Fruit fly (Drosophila melanogaster) whole organism, embryonic: Measurements from ENCODE around the gene Acyp2.
A peak's percentile ranks its signal among the peaks of the same experiment; 100 is the strongest.

ENCODE experiments used
- CG10431 ChIP-seq: fragments of 200-800 bp; sonication (Bioruptor generic); optimal IDR thresholded peaks from 3 replicates; lab custom pipeline; 2018; ENCODE audit warnings: missing biosample characterization, mild to moderate bottlenecking, missing genetic modification characterization
- CG10543 ChIP-seq: fragments of 200-800 bp; sonication (Bioruptor generic); optimal IDR thresholded peaks from 3 replicates; lab custom pipeline; 2017; ENCODE audit warnings: missing biosample characterization, mild to moderate bottlenecking, missing genetic modification characterization, moderate library complexity
- CG11085 ChIP-seq: fragments of 200-800 bp; sonication (Bioruptor generic); IDR thresholded peaks from 2 replicates; pipeline ENCODE4 v1.3.6; 2022; ENCODE audit warnings: missing biosample characterization, missing genetic modification characterization
- CG1233 ChIP-seq: fragments of 200-800 bp; sonication (Bioruptor generic); optimal IDR thresholded peaks from 4 replicates; lab custom pipeline; 2018; ENCODE audit warnings: missing biosample characterization, mild to moderate bottlenecking, missing genetic modification characterization
- CG13894 ChIP-seq: fragments of 200-800 bp; sonication (Bioruptor generic); optimal IDR thresholded peaks from 3 replicates; lab custom pipeline; 2018; ENCODE audit warnings: missing biosample characterization, mild to moderate bottlenecking, missing genetic modification characterization, moderate library complexity
- CG1602 ChIP-seq: fragments of 200-800 bp; sonication (Bioruptor generic); optimal IDR thresholded peaks from 3 replicates; lab custom pipeline; 2016; ENCODE audit warnings: missing biosample characterization, missing genetic modification characterization
- CG16779 ChIP-seq: fragments of 200-800 bp; sonication (Bioruptor generic); IDR thresholded peaks from 2 replicates; pipeline ENCODE4 v1.3.6; 2022; ENCODE audit warnings: missing biosample characterization, missing genetic modification characterization
- CG18476 ChIP-seq: fragments of 200-800 bp; sonication (Bioruptor generic); optimal IDR thresholded peaks from 2 replicates; lab custom pipeline; 2016; ENCODE audit warnings: missing biosample characterization, mild to moderate bottlenecking, missing genetic modification characterization
- CG2129 ChIP-seq: fragments of 200-800 bp; sonication (Bioruptor generic); IDR thresholded peaks from 2 replicates; pipeline ENCODE4 v1.3.6; 2022; ENCODE audit warnings: missing biosample characterization, missing genetic modification characterization; ENCODE audit not compliant: partially characterized antibody
- CG8290 ChIP-seq, 3 experiments: fragments of 200-800 bp; sonication (Bioruptor generic); optimal IDR thresholded peaks; 2 replicates each; lab custom pipeline; 2016 to 2019; ENCODE audit warnings: missing biosample characterization in 3 of 3, missing genetic modification characterization in 3 of 3, mild to moderate bottlenecking in 2 of 3, moderate library complexity in 1 of 3
- CG9876 ChIP-seq: fragments of 200-800 bp; sonication (Bioruptor generic); optimal IDR thresholded peaks from 2 replicates; lab custom pipeline; 2016; ENCODE audit warnings: missing biosample characterization, missing genetic modification characterization
- D ChIP-seq, 2 experiments: fragments of 200-800 bp in 1 of 2; fragments of >200 bp in 1 of 2; sonication (Bioruptor generic) in 1 of 2; optimal IDR thresholded peaks; 2 replicates in 1 of 2; 3 replicates in 1 of 2; lab custom pipeline; 2017; ENCODE audit warnings: mild to moderate bottlenecking in 1 of 2, missing biosample characterization in 1 of 2, missing genetic modification characterization in 1 of 2, missing genetic modification reagents in 1 of 2
- Deaf1 ChIP-seq: fragments of 200-800 bp; optimal IDR thresholded peaks from 3 replicates; lab custom pipeline; 2019; ENCODE audit warnings: missing biosample characterization, mild to moderate bottlenecking, missing genetic modification characterization, moderate library complexity
- Doc2 ChIP-seq: fragments of 200-800 bp; sonication (Bioruptor generic); IDR thresholded peaks from 2 replicates; pipeline ENCODE4 v1.3.6; 2022; ENCODE audit warnings: missing biosample characterization, missing genetic modification characterization
- Jarid2 ChIP-seq: fragments of 200-800 bp; sonication (Bioruptor generic); optimal IDR thresholded peaks from 3 replicates; lab custom pipeline; 2017; ENCODE audit warnings: mild to moderate bottlenecking, missing biosample characterization, missing genetic modification reagents, missing genetic modification characterization
- Lim3 ChIP-seq: fragments of 200-800 bp; sonication (Bioruptor generic); IDR thresholded peaks from 2 replicates; pipeline ENCODE4 v1.3.6; 2022; ENCODE audit warnings: missing biosample characterization, missing genetic modification characterization
- Med ChIP-seq: fragments of 200-800 bp; sonication (Bioruptor generic); peaks from one replicate; lab custom pipeline; 2016; ENCODE audit warnings: missing biosample characterization, missing genetic modification characterization, mild to moderate bottlenecking, inconsistent platforms, moderate library complexity
- Sin3A ChIP-seq: fragments of >200 bp; optimal IDR thresholded peaks from 2 replicates; lab custom pipeline; 2018
- Sry-β ChIP-seq: fragments of 200-800 bp; sonication (Bioruptor generic); optimal IDR thresholded peaks from 2 replicates; lab custom pipeline; 2018; ENCODE audit warnings: missing biosample characterization, mild to moderate bottlenecking, missing genetic modification characterization, moderate library complexity
- Tbp ChIP-seq: fragments of >200 bp; optimal IDR thresholded peaks from 2 replicates; lab custom pipeline; 2018; ENCODE audit warnings: missing biosample characterization, missing genetic modification characterization
- bsh ChIP-seq, 2 experiments: fragments of 200-800 bp; sonication (Bioruptor generic); optimal IDR thresholded peaks; 2 replicates each; lab custom pipeline; 2017 to 2018; ENCODE audit warnings: mild to moderate bottlenecking in 2 of 2, missing biosample characterization in 2 of 2, missing genetic modification characterization in 2 of 2, moderate library complexity in 1 of 2
- chinmo ChIP-seq: fragments of 200-800 bp; sonication (Bioruptor generic); IDR thresholded peaks from 4 replicates; pipeline ENCODE4 v1.3.6; 2022; ENCODE audit warnings: missing biosample characterization, missing genetic modification characterization; ENCODE audit not compliant: partially characterized antibody
- crol ChIP-seq: fragments of 200-800 bp; sonication (Bioruptor generic); IDR thresholded peaks from 2 replicates; pipeline ENCODE4 v1.3.6; 2022; ENCODE audit warnings: missing biosample characterization, missing genetic modification characterization
- gem ChIP-seq: fragments of 200-800 bp; sonication (Bioruptor generic); optimal IDR thresholded peaks from 2 replicates; lab custom pipeline; 2019; ENCODE audit warnings: missing biosample characterization, mild to moderate bottlenecking, missing genetic modification characterization, moderate library complexity
- gfzf ChIP-seq: fragments of 200-800 bp; sonication (Bioruptor generic); optimal IDR thresholded peaks from 2 replicates; lab custom pipeline; 2016; ENCODE audit warnings: missing biosample characterization, mild to moderate bottlenecking, missing genetic modification characterization, moderate library complexity
- klu ChIP-seq: fragments of 200-800 bp; sonication (Bioruptor generic); IDR thresholded peaks from 2 replicates; pipeline ENCODE4 v1.3.6; 2022; ENCODE audit warnings: missing biosample characterization, missing genetic modification characterization
- knrl ChIP-seq: fragments of 200-800 bp; sonication (Bioruptor generic); IDR thresholded peaks from 3 replicates; pipeline ENCODE4 v1.3.6; 2022; ENCODE audit warnings: missing biosample characterization, missing genetic modification characterization; ENCODE audit not compliant: partially characterized antibody
- lov ChIP-seq, 2 experiments: fragments of 200-800 bp in 1 of 2; fragments of >200 bp in 1 of 2; sonication (Bioruptor generic) in 1 of 2; IDR thresholded peaks in 1 of 2; optimal IDR thresholded peaks in 1 of 2; 2 replicates in 1 of 2; 3 replicates in 1 of 2; pipeline versions ENCODE4 v1.3.6 to Lab custom; 2017 to 2022; ENCODE audit warnings: missing biosample characterization in 1 of 2, missing genetic modification characterization in 1 of 2
- nom ChIP-seq: fragments of 200-800 bp; sonication (Bioruptor generic); optimal IDR thresholded peaks from 2 replicates; lab custom pipeline; 2017; ENCODE audit warnings: missing biosample characterization, missing genetic modification characterization, mild to moderate bottlenecking, moderate library complexity, missing genetic modification reagents
- repo ChIP-seq: fragments of 200-800 bp; sonication (Bioruptor generic); optimal IDR thresholded peaks from 2 replicates; lab custom pipeline; 2016; ENCODE audit warnings: missing biosample characterization, missing genetic modification characterization
- sd ChIP-seq: fragments of 200-800 bp; sonication (Bioruptor generic); optimal IDR thresholded peaks from 3 replicates; lab custom pipeline; 2018; ENCODE audit warnings: missing biosample characterization, mild to moderate bottlenecking, missing genetic modification characterization, moderate library complexity
- sima ChIP-seq: fragments of 200-800 bp; sonication (Bioruptor generic); optimal IDR thresholded peaks from 2 replicates; lab custom pipeline; 2016; ENCODE audit warnings: missing biosample characterization, missing genetic modification characterization
- slbo ChIP-seq: fragments of 200-800 bp; sonication (Bioruptor generic); IDR thresholded peaks from 2 replicates; pipeline ENCODE4 v1.3.6; 2022; ENCODE audit warnings: missing biosample characterization, missing genetic modification characterization
- sr ChIP-seq: fragments of 200-800 bp; sonication (Bioruptor generic); IDR thresholded peaks from 3 replicates; pipeline ENCODE4 v1.3.6; 2022; ENCODE audit warnings: missing biosample characterization, missing genetic modification characterization
- tio ChIP-seq: fragments of 200-800 bp; sonication (Bioruptor generic); optimal IDR thresholded peaks from 2 replicates; lab custom pipeline; 2017; ENCODE audit warnings: missing biosample characterization, missing genetic modification characterization, inconsistent platforms
- trem ChIP-seq: fragments of 200-800 bp; optimal IDR thresholded peaks from 3 replicates; lab custom pipeline; 2019; ENCODE audit warnings: missing biosample characterization, mild to moderate bottlenecking, missing genetic modification characterization, moderate library complexity
- tx ChIP-seq: fragments of 200-800 bp; sonication (Bioruptor generic); optimal IDR thresholded peaks from 2 replicates; lab custom pipeline; 2016; ENCODE audit warnings: missing biosample characterization, missing genetic modification characterization

The Acyp2 gene

dm6 chr3R:15807877-15808381 is 15.4 kb downstream of the Acyp2 start (continued):
- TF ChIP-seq Tbp (GFP tag; lab: Kevin White, UChicago) (no peak), repo (GFP tag; lab: Kevin White, UChicago) (no peak), sr (GFP tag; lab: Robert Waterston, UW) (peak; percentile 67; the same call in 2 of the 3 replicates), CG10431 (no peak), slbo (no peak), bsh (GFP tag; optimal IDR thresholded peaks at IDR 0.05; lab: Kevin White, UChicago) (peak in 1 of 2 experiments; percentile 48), sima (GFP tag; lab: Kevin White, UChicago) (no peak), CG1602 (GFP tag; lab: Kevin White, UChicago) (no peak), gem (tag; lab: Kevin White, UChicago) (no peak), tx (no peak), knrl (GFP tag; lab: Robert Waterston, UW) (no peak), Doc2 (GFP tag; lab: Robert Waterston, UW) (no peak), CG11085 (GFP tag; lab: Robert Waterston, UW) (no peak), Lim3 (GFP tag; lab: Robert Waterston, UW) (no peak), sd (tag; lab: Kevin White, UChicago) (peak; percentile 41), klu (no peak), lov (optimal IDR thresholded peaks at IDR 0.05; lab: Kevin White, UChicago) (no peak), lov (GFP tag; IDR thresholded peaks at IDR 0.05; lab: Robert Waterston, UW) (no peak), CG18476 (no peak)

dm6 chr3R:15810369-15810768 is 17.9 kb downstream of the Acyp2 start:
- TF ChIP-seq Med (GFP tag; lab: Kevin White, UChicago) (peak; percentile 81), lov (optimal IDR thresholded peaks at IDR 0.05; lab: Kevin White, UChicago) (no peak), lov (GFP tag; IDR thresholded peaks at IDR 0.05; lab: Robert Waterston, UW) (0 out of 3 replicates have a peak, but pooled peaks have one; percentile 38), gfzf (no peak), tio (no peak), CG13894 (tag; lab: Kevin White, UChicago) (peak; percentile 11), D (optimal IDR thresholded peaks at IDR 0.05; lab: Kevin White, UChicago) (peak; percentile 44), D (GFP tag; optimal IDR thresholded peaks at IDR 0.05; lab: Kevin White, UChicago) (no peak), Jarid2 (GFP tag; lab: Kevin White, UChicago) (peak; percentile 29), CG1233 (GFP tag; lab: Kevin White, UChicago) (peak; percentile 54), Sry-β (peak; percentile 36), chinmo (GFP tag; lab: Robert Waterston, UW) (0 out of 4 replicates have a peak, but pooled peaks have one; percentile 22), CG8290 (GFP tag; optimal IDR thresholded peaks at IDR 0.05; lab: Kevin White, UChicago) (no peak), CG8290 (tag; optimal IDR thresholded peaks at IDR 0.05; lab: Kevin White, UChicago) (peak in 1 of 2 experiments; percentile 9), Sin3A (lab: Kevin White, UChicago) (no peak), CG9876 (GFP tag; lab: Kevin White, UChicago) (no peak), crol (GFP tag; lab: Robert Waterston, UW) (0 out of 2 replicates have a peak, but pooled peaks have one; percentile 41), CG2129 (GFP tag; lab: Robert Waterston, UW) (no peak), nom (peak; percentile 47), trem (tag; lab: Kevin White, UChicago) (peak; percentile 32), CG10543 (GFP tag; lab: Kevin White, UChicago) (peak; percentile 11), CG16779 (GFP tag; lab: Robert Waterston, UW) (0 out of 2 replicates have a peak, but pooled peaks have one; percentile 12), Deaf1 (tag; lab: Kevin White, UChicago) (peak; percentile 97)
- TF ChIP-seq, all 482 proteins: peak for 15
